Worm (Caenorhabditis elegans): Measurements from ENCODE around the gene pals-24.

ce11 chrIII:149132-149531, 28.9 kb downstream of the pals-24 start:
- TF ChIP-seq flt-1 (GFP tag; IDR thresholded peaks at IDR 0.05) (no peak), cog-1 (tag; optimal IDR thresholded peaks at IDR 0.05) (no peak), ztf-23 (GFP tag; IDR thresholded peaks at IDR 0.05) (no peak), T22C8.4 (GFP tag; IDR thresholded peaks at IDR 0.05) (no peak), ref-1 (GFP tag; conservative IDR thresholded peaks at IDR 0.05) (no peak), tab-1 (GFP tag; IDR thresholded peaks at IDR 0.05) (no peak), klf-2 (GFP tag; conservative IDR thresholded peaks at IDR 0.05) (no peak)
